Worm (Caenorhabditis elegans) whole organism, L1 larva: ENCODE data around the gene gtf-2H1.
A peak's percentile ranks its signal among the peaks of the same experiment; 100 is the strongest.

ENCODE experiments used
- C04F5.9 ChIP-seq: sonication (generic microtip); optimal IDR thresholded peaks from 2 replicates; lab custom pipeline; 2016; ENCODE audit warnings: missing genetic modification characterization, missing compliant biosample characterization
- F16B12.6 ChIP-seq: fragments of 150-350 bp; optimal IDR thresholded peaks from 2 replicates; lab custom pipeline; 2014; ENCODE audit warnings: missing biosample characterization, missing genetic modification characterization
- Y116A8C.19 ChIP-seq: sonication (generic microtip); optimal IDR thresholded peaks from 2 replicates; lab custom pipeline; 2016; ENCODE audit warnings: missing compliant biosample characterization, missing genetic modification characterization, borderline replicate concordance
- aha-1 ChIP-seq: fragments of 150-350 bp; optimal IDR thresholded peaks from 2 replicates; lab custom pipeline; 2014; ENCODE audit warnings: missing biosample characterization, missing genetic modification characterization
- alr-1 ChIP-seq: fragments of 200-800 bp; sonication (Bioruptor generic); optimal IDR thresholded peaks from 2 replicates; lab custom pipeline; 2018; ENCODE audit warnings: borderline replicate concordance, mild to moderate bottlenecking, missing genetic modification characterization, missing compliant biosample characterization
- aly-2 ChIP-seq: fragments of 150-350 bp; optimal IDR thresholded peaks from 2 replicates; lab custom pipeline; 2014; ENCODE audit warnings: missing biosample characterization, missing genetic modification characterization
- ama-1 ChIP-seq: fragments of 150-350 bp; optimal IDR thresholded peaks from 2 replicates; lab custom pipeline; 2014
- blmp-1 ChIP-seq: fragments of 150-350 bp; optimal IDR thresholded peaks from 2 replicates; lab custom pipeline; 2014; ENCODE audit warnings: missing biosample characterization, missing genetic modification characterization
- ceh-88 ChIP-seq: fragments of 200-800 bp; sonication (Bioruptor generic); IDR thresholded peaks from 2 replicates; pipeline ENCODE4 v1.3.6; 2022; ENCODE audit warnings: missing genetic modification characterization, missing compliant biosample characterization
- dsc-1 ChIP-seq: sonication (generic microtip); optimal IDR thresholded peaks from 2 replicates; lab custom pipeline; 2016; ENCODE audit warnings: mild to moderate bottlenecking, missing genetic modification characterization, missing compliant biosample characterization
- efl-1 ChIP-seq, 4 experiments: fragments of 150-350 bp; optimal IDR thresholded peaks in 3 of 4; peaks in 1 of 4; 1 replicate in 1 of 4; 2 replicates in 3 of 4; lab custom pipeline; 2014; ENCODE audit warnings: missing biosample characterization in 2 of 4, missing genetic modification characterization in 2 of 4, missing genetic modification reagents in 2 of 4
- egl-27 ChIP-seq, 2 experiments: fragments of 150-350 bp in 1 of 2; sonication (generic microtip); optimal IDR thresholded peaks; 3 replicates each; lab custom pipeline; 2017 to 2018; ENCODE audit warnings: missing biosample characterization in 2 of 2, missing genetic modification characterization in 2 of 2, missing genetic modification reagents in 2 of 2
- elt-2 ChIP-seq: sonication (generic microtip); optimal IDR thresholded peaks from 2 replicates; lab custom pipeline; 2016; ENCODE audit warnings: missing genetic modification characterization, mild to moderate bottlenecking, inconsistent platforms, missing compliant biosample characterization, missing genetic modification reagents
- ets-5 ChIP-seq: fragments of 200-800 bp; sonication (Bioruptor generic); IDR thresholded peaks from 2 replicates; pipeline ENCODE4 v1.3.6; 2022; ENCODE audit warnings: missing genetic modification characterization, missing compliant biosample characterization
- fkh-4 ChIP-seq: sonication (generic microtip); optimal IDR thresholded peaks from 2 replicates; lab custom pipeline; 2016; ENCODE audit warnings: missing compliant biosample characterization, missing genetic modification characterization, borderline replicate concordance
- fkh-8 ChIP-seq: sonication (generic microtip); optimal IDR thresholded peaks from 2 replicates; lab custom pipeline; 2016; ENCODE audit warnings: mild to moderate bottlenecking, missing genetic modification characterization, missing compliant biosample characterization
- grh-1 ChIP-seq: fragments of 200-800 bp; sonication (Bioruptor generic); IDR thresholded peaks from 2 replicates; pipeline ENCODE4 v1.3.6; 2022; ENCODE audit warnings: missing genetic modification reagents, missing genetic modification characterization, missing compliant biosample characterization
- hpl-2 ChIP-seq: fragments of 150-350 bp; optimal IDR thresholded peaks from 2 replicates; lab custom pipeline; 2014; ENCODE audit warnings: missing biosample characterization, missing genetic modification reagents, missing genetic modification characterization
- irx-1 ChIP-seq: sonication (generic microtip); optimal IDR thresholded peaks from 2 replicates; lab custom pipeline; 2016; ENCODE audit warnings: missing genetic modification characterization, missing compliant biosample characterization
- isw-1 ChIP-seq: fragments of 200-800 bp; sonication (Bioruptor generic); IDR thresholded peaks from 2 replicates; pipeline ENCODE4 v1.3.6; 2022; ENCODE audit warnings: missing genetic modification characterization, missing compliant biosample characterization
- jun-1 ChIP-seq: fragments of 150-350 bp; optimal IDR thresholded peaks from 2 replicates; lab custom pipeline; 2014; ENCODE audit warnings: missing biosample characterization, missing genetic modification reagents, missing genetic modification characterization
- lin-35 ChIP-seq, 2 experiments: fragments of 150-350 bp; optimal IDR thresholded peaks; 2 replicates each; lab custom pipeline; 2014; ENCODE audit warnings: missing biosample characterization in 2 of 2, missing genetic modification characterization in 2 of 2, missing genetic modification reagents in 2 of 2
- lin-39 ChIP-seq: fragments of 150-350 bp; optimal IDR thresholded peaks from 2 replicates; lab custom pipeline; 2014; ENCODE audit warnings: missing biosample characterization, missing genetic modification reagents, missing genetic modification characterization
- lsy-2 ChIP-seq, 2 experiments: fragments of 150-350 bp; optimal IDR thresholded peaks; 2 replicates each; lab custom pipeline; 2014; ENCODE audit warnings: missing biosample characterization in 2 of 2, missing genetic modification characterization in 2 of 2
- mab-9 ChIP-seq: fragments of 200-800 bp; sonication (Bioruptor generic); IDR thresholded peaks from 2 replicates; pipeline ENCODE4 v1.3.6; 2022; ENCODE audit warnings: missing genetic modification reagents, missing genetic modification characterization, missing compliant biosample characterization
- nhr-11 ChIP-seq: fragments of 150-350 bp; optimal IDR thresholded peaks from 2 replicates; lab custom pipeline; 2014; ENCODE audit warnings: missing biosample characterization, missing genetic modification characterization
- nhr-12 ChIP-seq: sonication (generic microtip); optimal IDR thresholded peaks from 2 replicates; lab custom pipeline; 2017; ENCODE audit warnings: missing biosample characterization, missing genetic modification characterization
- nhr-19 ChIP-seq: fragments of 200-800 bp; sonication (Bioruptor generic); conservative IDR thresholded peaks from 2 replicates; pipeline ENCODE4 v1.3.6; 2022; ENCODE audit warnings: missing genetic modification characterization, missing compliant biosample characterization
- nhr-20 ChIP-seq: sonication (generic microtip); optimal IDR thresholded peaks from 2 replicates; lab custom pipeline; 2016; ENCODE audit warnings: mild to moderate bottlenecking, missing genetic modification characterization, missing compliant biosample characterization
- nhr-237 ChIP-seq: fragments of 150-350 bp; optimal IDR thresholded peaks from 2 replicates; lab custom pipeline; 2014; ENCODE audit warnings: missing biosample characterization, missing genetic modification characterization
- nhr-28 ChIP-seq: fragments of 150-350 bp; optimal IDR thresholded peaks from 2 replicates; lab custom pipeline; 2014; ENCODE audit warnings: missing biosample characterization, missing genetic modification characterization
- nhr-47 ChIP-seq: sonication (generic microtip); optimal IDR thresholded peaks from 2 replicates; lab custom pipeline; 2016; ENCODE audit warnings: mild to moderate bottlenecking, missing genetic modification characterization, moderate library complexity, missing compliant biosample characterization
- nhr-85 ChIP-seq: sonication (generic microtip); peaks from one replicate; lab custom pipeline; 2016; ENCODE audit warnings: missing genetic modification characterization, inconsistent platforms, missing compliant biosample characterization
- nhr-90 ChIP-seq: sonication (generic microtip); optimal IDR thresholded peaks from 2 replicates; lab custom pipeline; 2016; ENCODE audit warnings: mild to moderate bottlenecking, missing genetic modification characterization, missing compliant biosample characterization; ENCODE audit not compliant: poor library complexity
- pag-3 ChIP-seq: sonication (generic microtip); optimal IDR thresholded peaks from 2 replicates; lab custom pipeline; 2017; ENCODE audit warnings: missing genetic modification characterization, mild to moderate bottlenecking, missing compliant biosample characterization, antibody characterized with exemption, borderline replicate concordance; ENCODE audit not compliant: insufficient read depth
- pax-3 ChIP-seq: fragments of 200-800 bp; sonication (Bioruptor generic); optimal IDR thresholded peaks from 2 replicates; lab custom pipeline; 2018; ENCODE audit warnings: mild to moderate bottlenecking, missing genetic modification characterization, moderate library complexity, missing compliant biosample characterization
- pqm-1 ChIP-seq: sonication (generic microtip); optimal IDR thresholded peaks from 3 replicates; lab custom pipeline; 2017; ENCODE audit warnings: missing biosample characterization, missing genetic modification characterization
- rnt-1 ChIP-seq: sonication (generic microtip); optimal IDR thresholded peaks from 2 replicates; lab custom pipeline; 2016; ENCODE audit warnings: mild to moderate bottlenecking, missing genetic modification characterization, moderate library complexity, missing compliant biosample characterization
- skn-1 ChIP-seq: fragments of 150-350 bp; optimal IDR thresholded peaks from 2 replicates; lab custom pipeline; 2014; ENCODE audit warnings: missing biosample characterization, missing genetic modification characterization
- snpc-4 ChIP-seq: fragments of 150-350 bp; optimal IDR thresholded peaks from 2 replicates; lab custom pipeline; 2014; ENCODE audit warnings: missing biosample characterization, missing genetic modification characterization
- snu-23 ChIP-seq: sonication (generic microtip); optimal IDR thresholded peaks from 2 replicates; lab custom pipeline; 2016; ENCODE audit warnings: missing genetic modification characterization, missing compliant biosample characterization
- sox-4 ChIP-seq: sonication (generic microtip); optimal IDR thresholded peaks from 2 replicates; lab custom pipeline; 2016; ENCODE audit warnings: missing genetic modification characterization, missing compliant biosample characterization
- sptf-1 ChIP-seq: fragments of 150-350 bp; optimal IDR thresholded peaks from 2 replicates; lab custom pipeline; 2014; ENCODE audit warnings: missing biosample characterization, missing genetic modification characterization
- swsn-7 ChIP-seq: sonication (generic microtip); optimal IDR thresholded peaks from 2 replicates; lab custom pipeline; 2016; ENCODE audit warnings: missing genetic modification characterization, missing compliant biosample characterization
- tbx-2 ChIP-seq: sonication (generic microtip); optimal IDR thresholded peaks from 2 replicates; lab custom pipeline; 2016; ENCODE audit warnings: missing genetic modification characterization, missing compliant biosample characterization
- unc-30 ChIP-seq: sonication (generic microtip); optimal IDR thresholded peaks from 2 replicates; lab custom pipeline; 2017; ENCODE audit warnings: missing biosample characterization, missing genetic modification characterization
- unc-62 ChIP-seq: fragments of 150-350 bp; optimal IDR thresholded peaks from 2 replicates; lab custom pipeline; 2014; ENCODE audit warnings: missing biosample characterization, missing genetic modification reagents, missing genetic modification characterization
- unc-86 ChIP-seq: sonication (generic microtip); optimal IDR thresholded peaks from 2 replicates; lab custom pipeline; 2016; ENCODE audit warnings: missing genetic modification characterization, missing compliant biosample characterization
- vab-15 ChIP-seq: sonication (generic microtip); optimal IDR thresholded peaks from 2 replicates; lab custom pipeline; 2017; ENCODE audit warnings: missing genotype, mild to moderate bottlenecking, missing genetic modification characterization, missing compliant biosample characterization
- xbp-1 ChIP-seq: sonication (generic microtip); optimal IDR thresholded peaks from 2 replicates; lab custom pipeline; 2016; ENCODE audit warnings: missing genetic modification characterization, missing compliant biosample characterization
- zag-1 ChIP-seq: fragments of 150-350 bp; optimal IDR thresholded peaks from 2 replicates; lab custom pipeline; 2014; ENCODE audit warnings: missing biosample characterization, missing genetic modification characterization
- zip-4 ChIP-seq: fragments of 200-800 bp; sonication (Bioruptor generic); optimal IDR thresholded peaks from 2 replicates; lab custom pipeline; 2018; ENCODE audit warnings: mild to moderate bottlenecking, missing genetic modification characterization, moderate library complexity, missing compliant biosample characterization
- ztf-4 ChIP-seq: fragments of 150-350 bp; optimal IDR thresholded peaks from 2 replicates; lab custom pipeline; 2014; ENCODE audit warnings: missing biosample characterization, missing genetic modification characterization

Gene gtf-2H1

ce11 chrIV:192046-192445 is 39.5 kb downstream of the gtf-2H1 start, which contains the start of gene Y38C1AA.12:
Gene Y38C1AA.12, plus strand, starts transcription at chrIV:192256.
- TF ChIP-seq swsn-7 (tag; lab: Kevin White, UChicago) (peak; percentile 89), alr-1 (tag; lab: Kevin White, UChicago) (no peak), fkh-8 (peak; percentile 93), ceh-88 (peak; percentile 75), nhr-20 (tag; lab: Kevin White, UChicago) (peak; percentile 92), pqm-1 (tag; lab: Kevin White, UChicago) (no peak), mab-9 (GFP tag; lab: Robert Waterston, UW) (peak; percentile 71; the same call in 1 of the 2 replicates), unc-62 (GFP tag; lab: Kevin White, UChicago) (no peak), unc-30 (tag; lab: Kevin White, UChicago) (no peak), Y116A8C.19 (tag; lab: Kevin White, UChicago) (peak; percentile 83), unc-86 (tag; lab: Kevin White, UChicago) (peak; percentile 81), tbx-2 (tag; lab: Kevin White, UChicago) (peak; percentile 92), nhr-47 (tag; lab: Kevin White, UChicago) (peak; percentile 94), ama-1 (no peak), pag-3 (no peak), lsy-2 (tag; optimal IDR thresholded peaks at IDR 0.05; lab: Kevin White, UChicago) (peak; percentile 84 to 88), F16B12.6 (peak; percentile 46), egl-27 (tag; optimal IDR thresholded peaks at IDR 0.05; lab: Kevin White, UChicago) (no peak), lin-39 (tag; lab: Kevin White, UChicago) (peak; percentile 73), skn-1 (tag; lab: Kevin White, UChicago) (peak; percentile 78), aly-2 (no peak), dsc-1 (tag; lab: Kevin White, UChicago) (peak; percentile 93), aha-1 (tag; lab: Kevin White, UChicago) (no peak), C04F5.9 (tag; lab: Kevin White, UChicago) (peak; percentile 91), nhr-85 (tag; lab: Kevin White, UChicago) (peak; percentile 96), sptf-1 (tag; lab: Kevin White, UChicago) (no peak), sox-4 (tag; lab: Kevin White, UChicago) (peak; percentile 90), snu-23 (GFP tag; lab: Kevin White, UChicago) (peak; percentile 91), xbp-1 (tag; lab: Kevin White, UChicago) (peak; percentile 90), isw-1 (GFP tag; lab: Robert Waterston, UW) (peak; percentile 79), hpl-2 (GFP tag; lab: Kevin White, UChicago) (no peak), efl-1 (optimal IDR thresholded peaks at IDR 0.05; lab: Kevin White, UChicago) (peak; percentile 77 to 78), efl-1 (GFP tag; optimal IDR thresholded peaks at IDR 0.05 in 1 of 2; lab: Kevin White, UChicago) (peak; percentile 77 to 97), nhr-11 (tag; lab: Kevin White, UChicago) (peak; percentile 27), fkh-4 (tag; lab: Kevin White, UChicago) (peak; percentile 96), zip-4 (GFP tag; lab: Kevin White, UChicago) (peak; percentile 70), lin-35 (GFP tag; optimal IDR thresholded peaks at IDR 0.05; lab: Kevin White, UChicago) (peak; percentile 83 to 85), elt-2 (peak; percentile 73), snpc-4 (peak; percentile 60), nhr-237 (tag; lab: Kevin White, UChicago) (peak; percentile 33), pax-3 (peak; percentile 92), zag-1 (tag; lab: Kevin White, UChicago) (no peak), rnt-1 (peak; percentile 99), ztf-4 (tag; lab: Kevin White, UChicago) (peak; percentile 13), nhr-28 (tag; lab: Kevin White, UChicago) (no peak), nhr-90 (tag; lab: Kevin White, UChicago) (peak; percentile 95), nhr-12 (tag; lab: Kevin White, UChicago) (no peak), blmp-1 (peak; percentile 50), jun-1 (tag; lab: Kevin White, UChicago) (peak; percentile 46), grh-1 (peak; percentile 58), irx-1 (tag; lab: Kevin White, UChicago) (peak; percentile 97), nhr-19 (GFP tag; lab: Robert Waterston, UW) (peak; percentile 87), vab-15 (tag; lab: Kevin White, UChicago) (peak; percentile 79), ets-5 (GFP tag; lab: Robert Waterston, UW) (no peak)
